Worm (Caenorhabditis elegans) whole organism, L2 larva: ENCODE data around the gene wrt-1.

Experiments used
- C34F6.9 ChIP-seq: fragments of 150-350 bp; optimal IDR thresholded peaks from 2 replicates; lab custom pipeline; 2014; ENCODE audit warnings: missing biosample characterization, missing genetic modification characterization
- ZK546.5 ChIP-seq: sonication (generic microtip); optimal IDR thresholded peaks from 2 replicates; lab custom pipeline; 2017; ENCODE audit warnings: missing biosample characterization, missing genetic modification characterization
- ama-1 ChIP-seq: fragments of 150-350 bp; optimal IDR thresholded peaks from 2 replicates; lab custom pipeline; 2018; ENCODE audit warnings: inconsistent platforms
- blmp-1 ChIP-seq: sonication (generic microtip); optimal IDR thresholded peaks from 2 replicates; lab custom pipeline; 2017; ENCODE audit warnings: missing genetic modification characterization, mild to moderate bottlenecking, missing compliant biosample characterization, antibody characterized with exemption, moderate library complexity; ENCODE audit not compliant: insufficient read depth
- ceh-16 ChIP-seq: fragments of 150-350 bp; optimal IDR thresholded peaks from 2 replicates; lab custom pipeline; 2014; ENCODE audit warnings: missing biosample characterization, missing genetic modification characterization
- ceh-82 ChIP-seq: fragments of 150-350 bp; optimal IDR thresholded peaks from 2 replicates; lab custom pipeline; 2014; ENCODE audit warnings: missing biosample characterization, missing genetic modification characterization
- crh-2 ChIP-seq: sonication (generic microtip); optimal IDR thresholded peaks from 2 replicates; lab custom pipeline; 2017; ENCODE audit warnings: missing biosample characterization, missing genetic modification characterization
- dmd-4 ChIP-seq: sonication (generic microtip); optimal IDR thresholded peaks from 2 replicates; lab custom pipeline; 2017; ENCODE audit warnings: missing biosample characterization, missing genetic modification characterization
- egl-27 ChIP-seq: sonication (generic microtip); optimal IDR thresholded peaks from 3 replicates; lab custom pipeline; 2017; ENCODE audit warnings: missing biosample characterization, missing genetic modification reagents, missing genetic modification characterization
- elt-1 ChIP-seq: fragments of 150-350 bp; optimal IDR thresholded peaks from 2 replicates; lab custom pipeline; 2014; ENCODE audit warnings: missing biosample characterization, missing genetic modification characterization
- fos-1 ChIP-seq: fragments of 150-350 bp; optimal IDR thresholded peaks from 2 replicates; lab custom pipeline; 2014; ENCODE audit warnings: missing biosample characterization, missing genetic modification characterization
- gmeb-1 ChIP-seq: fragments of 150-350 bp; optimal IDR thresholded peaks from 2 replicates; lab custom pipeline; 2014; ENCODE audit warnings: missing biosample characterization, missing genetic modification characterization
- lin-11 ChIP-seq: fragments of 150-350 bp; sonication (generic microtip); optimal IDR thresholded peaks from 2 replicates; lab custom pipeline; 2014; ENCODE audit warnings: missing biosample characterization, missing genetic modification characterization, inconsistent platforms, mixed read lengths
- lin-13 ChIP-seq: fragments of 150-350 bp; optimal IDR thresholded peaks from 2 replicates; lab custom pipeline; 2014; ENCODE audit warnings: missing biosample characterization, missing genetic modification reagents, missing genetic modification characterization
- lin-39 ChIP-seq: fragments of 150-350 bp; optimal IDR thresholded peaks from 2 replicates; lab custom pipeline; 2014; ENCODE audit warnings: missing biosample characterization, missing genetic modification reagents, missing genetic modification characterization
- lsy-2 ChIP-seq, 2 experiments: fragments of 150-350 bp in 1 of 2; sonication (generic microtip) in 1 of 2; optimal IDR thresholded peaks; 2 replicates each; lab custom pipeline; 2014 to 2017; ENCODE audit warnings: missing biosample characterization in 2 of 2, missing genetic modification characterization in 2 of 2
- mab-5 ChIP-seq: fragments of 150-350 bp; optimal IDR thresholded peaks from 2 replicates; lab custom pipeline; 2014; ENCODE audit warnings: missing biosample characterization, missing genetic modification characterization
- mbf-1 ChIP-seq: sonication (generic microtip); optimal IDR thresholded peaks from 2 replicates; lab custom pipeline; 2017; ENCODE audit warnings: missing biosample characterization, missing genetic modification characterization
- mdl-1 ChIP-seq, 2 experiments: fragments of 150-350 bp in 1 of 2; sonication (generic microtip) in 1 of 2; optimal IDR thresholded peaks; 2 replicates each; lab custom pipeline; 2017; ENCODE audit warnings: missing biosample characterization in 2 of 2, missing genetic modification characterization in 2 of 2
- nhr-11 ChIP-seq: fragments of 150-350 bp; optimal IDR thresholded peaks from 2 replicates; lab custom pipeline; 2014; ENCODE audit warnings: missing biosample characterization, missing genetic modification characterization
- nhr-129 ChIP-seq: fragments of 150-350 bp; optimal IDR thresholded peaks from 2 replicates; lab custom pipeline; 2014; ENCODE audit warnings: missing biosample characterization, missing genetic modification characterization
- nhr-21 ChIP-seq: fragments of 150-350 bp; optimal IDR thresholded peaks from 2 replicates; lab custom pipeline; 2014; ENCODE audit warnings: missing biosample characterization, missing genetic modification characterization
- nhr-23 ChIP-seq: fragments of 150-350 bp; optimal IDR thresholded peaks from 2 replicates; lab custom pipeline; 2014; ENCODE audit warnings: missing biosample characterization, missing genetic modification reagents, missing genetic modification characterization
- nhr-237 ChIP-seq: fragments of 150-350 bp; optimal IDR thresholded peaks from 2 replicates; lab custom pipeline; 2014; ENCODE audit warnings: missing biosample characterization, missing genetic modification characterization
- nhr-25 ChIP-seq: fragments of 150-350 bp; sonication (generic microtip); optimal IDR thresholded peaks from 3 replicates; lab custom pipeline; 2014; ENCODE audit warnings: missing biosample characterization, missing genetic modification characterization
- nhr-6 ChIP-seq: fragments of 150-350 bp; optimal IDR thresholded peaks from 2 replicates; lab custom pipeline; 2014; ENCODE audit warnings: missing biosample characterization, missing genetic modification characterization
- nhr-77 ChIP-seq: fragments of 150-350 bp; optimal IDR thresholded peaks from 2 replicates; lab custom pipeline; 2014; ENCODE audit warnings: missing biosample characterization, missing genetic modification characterization
- peb-1 ChIP-seq: fragments of 150-350 bp; optimal IDR thresholded peaks from 2 replicates; lab custom pipeline; 2014; ENCODE audit warnings: missing biosample characterization, missing genetic modification characterization
- skn-1 ChIP-seq: sonication (generic microtip); optimal IDR thresholded peaks from 2 replicates; lab custom pipeline; 2017; ENCODE audit warnings: missing biosample characterization, missing genetic modification characterization
- sma-3 ChIP-seq: sonication (generic microtip); optimal IDR thresholded peaks from 2 replicates; lab custom pipeline; 2016; ENCODE audit warnings: missing genetic modification reagents, missing genetic modification characterization, missing compliant biosample characterization
- sma-9 ChIP-seq, 2 experiments: fragments of 150-350 bp in 1 of 2; sonication (generic microtip) in 1 of 2; optimal IDR thresholded peaks; 2 replicates each; lab custom pipeline; 2014 to 2016; ENCODE audit warnings: missing genetic modification characterization in 2 of 2, mild to moderate bottlenecking in 1 of 2, missing biosample characterization in 1 of 2, missing compliant biosample characterization in 1 of 2, missing genetic modification reagents in 1 of 2, moderate library complexity in 1 of 2
- snpc-4 ChIP-seq: fragments of 150-350 bp; optimal IDR thresholded peaks from 2 replicates; lab custom pipeline; 2014; ENCODE audit warnings: missing biosample characterization, missing genetic modification characterization
- unc-39 ChIP-seq: fragments of 150-350 bp; optimal IDR thresholded peaks from 2 replicates; lab custom pipeline; 2014; ENCODE audit warnings: missing biosample characterization, missing genetic modification characterization
- unc-55 ChIP-seq: fragments of 150-350 bp; sonication (generic microtip); optimal IDR thresholded peaks from 3 replicates; lab custom pipeline; 2014; ENCODE audit warnings: missing biosample characterization, missing genetic modification reagents, missing genetic modification characterization
- unc-62 ChIP-seq: fragments of 150-350 bp; optimal IDR thresholded peaks from 2 replicates; lab custom pipeline; 2014; ENCODE audit warnings: missing biosample characterization, missing genetic modification reagents, missing genetic modification characterization
- zag-1 ChIP-seq: fragments of 150-350 bp; optimal IDR thresholded peaks from 2 replicates; lab custom pipeline; 2014; ENCODE audit warnings: missing biosample characterization, missing genetic modification characterization
- ztf-11 ChIP-seq: sonication (generic microtip); optimal IDR thresholded peaks from 2 replicates; lab custom pipeline; 2017; ENCODE audit warnings: missing biosample characterization, missing genetic modification characterization
- ztf-4 ChIP-seq: fragments of 150-350 bp; optimal IDR thresholded peaks from 2 replicates; lab custom pipeline; 2014; ENCODE audit warnings: missing biosample characterization, missing genetic modification characterization

Gene wrt-1

DNA sequence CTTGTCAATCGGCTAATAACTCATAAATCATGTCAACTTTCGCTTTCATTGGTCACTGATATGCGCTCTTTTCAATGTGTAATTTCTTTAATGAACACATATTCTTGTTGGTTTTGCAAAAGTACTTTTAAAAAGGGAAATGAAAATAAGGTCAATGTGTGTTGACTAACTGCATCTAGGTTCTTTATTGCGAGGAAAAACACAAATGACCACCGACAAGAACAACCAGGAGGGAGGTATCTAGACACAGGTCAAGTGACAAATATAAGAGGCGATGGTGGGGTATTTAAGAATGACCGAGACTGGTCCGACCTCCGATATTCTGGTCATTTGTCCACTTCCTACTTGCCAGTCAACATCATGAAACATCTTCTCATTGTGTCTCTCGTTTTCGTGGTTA lies 34.7 kb upstream of the wrt-1 start, which contains the start of gene spi-1:
TSS of gene spi-1 (plus strand) at position 178 of the 400 bp plus-strand sequence.
- TF ChIP-seq blmp-1 (tag; lab: Kevin White, UChicago) (peak; percentile 67), nhr-11 (no peak)

DNA sequence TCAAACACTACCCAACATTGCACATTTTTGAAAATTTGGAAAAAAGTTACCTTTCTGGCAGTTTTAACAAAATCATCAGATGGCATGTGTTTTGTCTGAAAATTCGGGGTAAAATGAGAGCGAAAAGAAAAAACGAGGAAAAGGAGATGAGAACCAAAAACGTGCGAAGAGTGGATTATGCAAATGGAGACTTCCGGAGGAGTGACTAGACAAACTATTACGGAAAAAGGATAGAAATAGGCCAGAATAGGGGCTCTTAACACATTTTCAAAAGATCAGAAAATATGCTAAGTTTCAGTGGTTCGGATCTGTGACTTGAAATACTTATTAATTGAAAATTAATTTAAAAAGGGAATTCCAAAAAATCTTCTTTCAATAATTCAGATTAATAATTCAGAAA lies 31.4 kb upstream of the wrt-1 start, which contains the start of gene srab-14:
TSS of gene srab-14 (minus strand) at position 101 of the 400 bp plus-strand sequence.
- TF ChIP-seq ama-1 (lab: Kevin White, UChicago): no peak
- TF ChIP-seq crh-2: no peak
- TF ChIP-seq ZK546.5 (tag; lab: Kevin White, UChicago): no peak
- TF ChIP-seq mbf-1: no peak

DNA sequence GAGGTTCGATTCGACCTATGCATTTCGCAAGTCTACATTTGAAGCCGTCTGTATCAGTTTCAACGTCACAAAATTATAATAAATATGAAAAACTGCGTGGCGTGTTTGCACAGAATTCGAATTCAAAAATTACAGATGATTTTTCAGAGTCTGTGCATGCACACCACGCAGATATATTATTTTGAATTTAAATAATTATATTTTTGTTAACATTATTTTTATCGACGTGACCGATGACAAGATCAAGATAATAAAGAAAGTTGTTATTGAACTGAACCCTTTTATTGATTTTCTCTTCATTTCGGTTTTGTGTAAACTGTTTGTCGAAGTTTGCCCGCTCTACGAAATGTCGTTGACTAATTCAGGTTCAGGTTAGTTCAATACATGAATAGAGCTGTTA lies 25.8 kb upstream of the wrt-1 start, which contains the start of gene C28F5.1:
TSS of gene C28F5.1 (plus strand) at position 301 of the 400 bp plus-strand sequence.
- TF ChIP-seq unc-62 (no peak), lin-39 (no peak), sma-3 (GFP tag; lab: Kevin White, UChicago) (no peak), ceh-16 (tag; lab: Kevin White, UChicago) (no peak), nhr-237 (tag; lab: Kevin White, UChicago) (no peak), C34F6.9 (tag; lab: Kevin White, UChicago) (no peak), nhr-129 (tag; lab: Kevin White, UChicago) (no peak), mbf-1 (no peak), zag-1 (tag; lab: Kevin White, UChicago) (no peak), mdl-1 (tag; optimal IDR thresholded peaks at IDR 0.05; lab: Kevin White, UChicago) (no peak), nhr-25 (tag; lab: Kevin White, UChicago) (no peak), snpc-4 (no peak), sma-9 (GFP tag; optimal IDR thresholded peaks at IDR 0.05; lab: Kevin White, UChicago) (no peak), sma-9 (tag; optimal IDR thresholded peaks at IDR 0.05; lab: Kevin White, UChicago) (no peak), unc-55 (GFP tag; lab: Kevin White, UChicago) (no peak), lin-13 (GFP tag; lab: Kevin White, UChicago) (no peak)
- TF ChIP-seq, all 48 proteins: peak for 0

DNA sequence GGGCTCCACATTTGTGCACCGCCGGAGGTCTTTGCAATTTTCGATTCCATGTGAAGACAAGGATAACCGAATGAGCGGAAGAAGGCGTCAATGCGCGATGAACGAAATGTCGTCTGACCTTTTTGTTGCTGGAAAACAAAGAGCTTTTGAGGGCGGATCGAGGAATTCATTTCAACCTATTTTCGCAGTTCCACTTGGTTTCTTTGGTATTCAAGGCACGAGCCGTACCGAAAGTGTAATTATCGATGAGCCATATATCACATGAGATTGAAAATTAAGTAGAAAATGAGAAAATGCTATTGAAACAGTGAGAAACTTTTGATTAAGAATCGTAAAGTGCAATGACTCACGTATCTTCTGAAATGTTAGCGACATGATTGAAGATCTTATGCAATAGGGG lies 11.6 kb upstream of the wrt-1 start, which contains the start of gene glb-9:
TSS of gene glb-9 (minus strand) at position 101 of the 400 bp plus-strand sequence.
- TF ChIP-seq ama-1 (lab: Kevin White, UChicago): no peak
- TF ChIP-seq lin-11 (tag; lab: Kevin White, UChicago): no peak
- no peak for TF ChIP-seq nhr-237 (tag; lab: Kevin White, UChicago)
- TF ChIP-seq egl-27 (tag; lab: Kevin White, UChicago): no peak
- no peak for TF ChIP-seq nhr-23 (tag; lab: Kevin White, UChicago)
- no peak for TF ChIP-seq nhr-11
- no peak for TF ChIP-seq elt-1
- no peak for TF ChIP-seq unc-55 (GFP tag; lab: Kevin White, UChicago)
- TF ChIP-seq mab-5 (tag; lab: Kevin White, UChicago): no peak
- no peak for TF ChIP-seq peb-1
- TF ChIP-seq gmeb-1 (tag; lab: Kevin White, UChicago): no peak
- no peak for TF ChIP-seq zag-1 (tag; lab: Kevin White, UChicago)
- TF ChIP-seq nhr-21 (tag; lab: Kevin White, UChicago): no peak
- TF ChIP-seq lin-39: no peak
- TF ChIP-seq unc-62: no peak
- TF ChIP-seq, all 48 proteins: peak for 0

DNA sequence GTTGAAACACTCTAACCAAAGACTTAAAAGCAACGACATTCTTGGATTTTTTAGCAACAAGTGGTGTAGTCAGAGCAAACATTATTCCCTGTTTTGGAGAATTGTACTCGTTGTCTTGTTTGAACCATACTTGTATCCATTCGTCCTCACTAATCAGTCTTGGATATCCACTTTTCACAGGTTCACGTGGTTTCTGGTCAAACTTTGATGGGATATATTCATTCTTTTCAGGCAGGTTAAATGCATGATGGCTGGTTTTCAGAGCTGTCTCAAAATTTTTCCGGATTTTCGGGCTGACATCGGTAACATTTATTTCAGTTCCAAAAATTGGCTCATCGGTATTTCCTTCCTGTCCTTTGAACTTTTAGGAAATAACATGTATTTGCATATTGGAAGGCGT lies 9.4 kb upstream of the wrt-1 start:
- no peak for TF ChIP-seq snpc-4
- TF ChIP-seq unc-62: no peak
- TF ChIP-seq skn-1 (tag; lab: Kevin White, UChicago): no peak
- TF ChIP-seq unc-55 (GFP tag; lab: Kevin White, UChicago): no peak
- TF ChIP-seq nhr-11: no peak
- TF ChIP-seq nhr-77 (tag; lab: Kevin White, UChicago): no peak
- TF ChIP-seq unc-39 (tag; lab: Kevin White, UChicago): no peak
- TF ChIP-seq lsy-2 (tag; optimal IDR thresholded peaks at IDR 0.05; lab: Kevin White, UChicago): no peak
- no peak for TF ChIP-seq ztf-11 (tag; lab: Kevin White, UChicago)

DNA sequence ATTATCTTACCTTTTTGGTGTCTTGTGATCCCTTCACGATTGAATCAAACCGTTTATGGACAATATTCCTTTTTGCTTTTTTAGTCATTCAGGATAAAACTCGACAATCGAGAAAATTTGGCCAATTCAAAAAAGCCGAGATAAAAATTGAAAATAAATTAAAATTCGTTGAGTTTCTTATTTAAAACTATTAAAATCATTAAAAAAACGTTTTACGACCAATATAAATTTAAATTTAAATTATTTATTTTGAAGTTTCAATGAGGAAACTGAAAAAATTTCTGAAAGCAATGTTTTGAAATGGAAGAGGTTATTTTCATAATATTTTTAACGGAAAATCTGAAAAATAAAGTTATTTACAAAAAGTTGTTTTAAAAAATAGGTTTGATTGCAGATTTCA lies 7.5 kb upstream of the wrt-1 start, which contains the start of gene ZK1290.15:
TSS of gene ZK1290.15 (plus strand) at position 301 of the 400 bp plus-strand sequence.
- TF ChIP-seq lin-11 (tag; lab: Kevin White, UChicago) (no peak), egl-27 (tag; lab: Kevin White, UChicago) (no peak), dmd-4 (no peak), elt-1 (no peak), snpc-4 (no peak), gmeb-1 (tag; lab: Kevin White, UChicago) (no peak), fos-1 (tag; lab: Kevin White, UChicago) (no peak), nhr-237 (tag; lab: Kevin White, UChicago) (no peak), ceh-16 (tag; lab: Kevin White, UChicago) (no peak), mbf-1 (no peak), ceh-82 (tag; lab: Kevin White, UChicago) (no peak), nhr-6 (tag; lab: Kevin White, UChicago) (no peak), sma-9 (GFP tag; optimal IDR thresholded peaks at IDR 0.05; lab: Kevin White, UChicago) (no peak), sma-9 (tag; optimal IDR thresholded peaks at IDR 0.05; lab: Kevin White, UChicago) (no peak), zag-1 (tag; lab: Kevin White, UChicago) (no peak), unc-39 (tag; lab: Kevin White, UChicago) (no peak), lsy-2 (tag; optimal IDR thresholded peaks at IDR 0.05; lab: Kevin White, UChicago) (no peak), ztf-4 (tag; lab: Kevin White, UChicago) (no peak), skn-1 (tag; lab: Kevin White, UChicago) (no peak)
